Fruit fly (Drosophila melanogaster): ENCODE data around the gene CG46307.

- TF ChIP-seq Dfd (GFP tag; optimal IDR thresholded peaks at IDR 0.05) (no peak), usp (GFP tag; optimal IDR thresholded peaks at IDR 0.05) (no peak), Myc (optimal IDR thresholded peaks at IDR 0.05) (no peak), Dif (GFP tag; optimal IDR thresholded peaks at IDR 0.05; ENCODE audit: partially characterized antibody) (no peak), tai (GFP tag; optimal IDR thresholded peaks at IDR 0.05) (no peak), sage (GFP tag; optimal IDR thresholded peaks at IDR 0.05) (no peak), rgr (GFP tag; optimal IDR thresholded peaks at IDR 0.05) (no peak), h (GFP tag; optimal IDR thresholded peaks at IDR 0.05) (no peak), CG9705 (GFP tag; optimal IDR thresholded peaks at IDR 0.05) (no peak), CG32264 (GFP tag; optimal IDR thresholded peaks at IDR 0.05) (no peak), N (GFP tag; optimal IDR thresholded peaks at IDR 0.05) (no peak), lola (GFP tag; optimal IDR thresholded peaks at IDR 0.05) (no peak), pan (optimal IDR thresholded peaks at IDR 0.05) (no peak)
Measured at dm6 chr2L:21148242-21148641, 43.9 kb downstream of the CG46307 start, which contains the start of gene del.
